Worm (Caenorhabditis elegans): Measurements from ENCODE around the gene srbc-41.

ce11 chrV:1624340-1624739 lies 9.7 kb upstream of the srbc-41 start, which contains the start of gene nhr-110:
- no peak for TF ChIP-seq skn-1 (tag; optimal IDR thresholded peaks at IDR 0.05)
- no peak for TF ChIP-seq lsy-2 (tag; optimal IDR thresholded peaks at IDR 0.05)
- TF ChIP-seq elt-3 (tag; optimal IDR thresholded peaks at IDR 0.05), result no peak
